Worm (Caenorhabditis elegans) whole organism, midembryonic: Measurements from ENCODE around the gene K09D9.14.

Source experiments
- T22C8.4 ChIP-seq: fragments of 200-800 bp; sonication (Bioruptor generic); IDR thresholded peaks from 2 replicates; pipeline ENCODE4 v1.3.6; 2022; ENCODE audit warnings: missing genetic modification characterization, missing compliant biosample characterization
- flt-1 ChIP-seq: fragments of 200-800 bp; sonication (Bioruptor generic); IDR thresholded peaks from 2 replicates; pipeline ENCODE4 v1.3.6; 2022; ENCODE audit warnings: missing genetic modification characterization, missing compliant biosample characterization
- klf-2 ChIP-seq: fragments of 200-800 bp; sonication (Bioruptor generic); conservative IDR thresholded peaks from 2 replicates; pipeline ENCODE4 v1.3.6; 2022; ENCODE audit warnings: missing genetic modification reagents, missing genetic modification characterization, missing compliant biosample characterization
- ref-1 ChIP-seq: fragments of 200-800 bp; sonication (Bioruptor generic); conservative IDR thresholded peaks from 2 replicates; pipeline ENCODE4 v1.3.6; 2022; ENCODE audit warnings: missing genetic modification reagents, missing genetic modification characterization, missing compliant biosample characterization
- ztf-29 ChIP-seq: fragments of 200-800 bp; sonication (Bioruptor generic); IDR thresholded peaks from 2 replicates; pipeline ENCODE4 v1.3.6; 2022; ENCODE audit warnings: missing genetic modification reagents, missing genetic modification characterization, missing compliant biosample characterization

DNA sequence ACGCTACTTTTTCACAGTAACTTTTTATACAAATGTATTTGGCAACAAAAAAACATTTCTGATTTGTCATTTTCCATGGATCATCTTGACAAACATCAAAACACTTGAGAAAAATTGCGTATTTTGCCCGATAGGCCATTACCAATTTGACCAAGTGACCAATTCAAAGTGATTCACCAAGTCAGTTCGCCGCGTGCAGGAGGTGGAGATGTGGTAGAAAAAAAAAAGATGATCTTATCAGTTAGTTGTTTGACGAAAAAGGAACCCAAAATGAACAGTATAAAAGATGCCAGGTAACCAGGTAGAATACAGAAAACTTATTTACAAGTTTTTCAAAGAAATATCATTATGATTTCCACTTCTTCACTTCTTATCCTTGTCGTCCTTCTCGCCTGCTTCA lies 32.6 kb downstream of the K09D9.14 start, which contains the start of gene nlp-27:
- TF ChIP-seq flt-1 (GFP tag; lab: Robert Waterston, UW) (no peak), ref-1 (GFP tag; lab: Robert Waterston, UW) (no peak), klf-2 (GFP tag; lab: Robert Waterston, UW) (no peak), ztf-29 (GFP tag; lab: Robert Waterston, UW) (no peak), T22C8.4 (no peak)
